Worm (Caenorhabditis elegans) whole organism, young adult: Measurements from ENCODE around the gene fmil-1.

Source experiments
- F39B2.1 ChIP-seq: fragments of 200-800 bp; sonication (Bioruptor generic); IDR thresholded peaks from 2 replicates; pipeline ENCODE4 v1.3.6; 2022; ENCODE audit warnings: missing genetic modification reagents, missing genetic modification characterization, missing compliant biosample characterization
- Y56A3A.18 ChIP-seq: fragments of 200-800 bp; sonication (Bioruptor generic); IDR thresholded peaks from 2 replicates; pipeline ENCODE4 v1.3.6; 2022; ENCODE audit warnings: missing genetic modification reagents, missing genetic modification characterization, missing compliant biosample characterization
- akir-1 ChIP-seq: fragments of 200-800 bp; sonication (Bioruptor generic); optimal IDR thresholded peaks from 2 replicates; lab custom pipeline; 2018; ENCODE audit warnings: mild to moderate bottlenecking, missing genetic modification characterization, moderate library complexity, missing compliant biosample characterization
- athp-1 ChIP-seq: sonication (generic microtip); optimal IDR thresholded peaks from 2 replicates; lab custom pipeline; 2017; ENCODE audit warnings: mild to moderate bottlenecking, missing genetic modification characterization, missing compliant biosample characterization
- ceh-27 ChIP-seq: fragments of 200-800 bp; sonication (Bioruptor generic); optimal IDR thresholded peaks from 2 replicates; lab custom pipeline; 2018; ENCODE audit warnings: mild to moderate bottlenecking, missing genetic modification characterization, moderate library complexity, missing compliant biosample characterization
- ceh-40 ChIP-seq: fragments of 200-800 bp; sonication (Bioruptor generic); IDR thresholded peaks from 2 replicates; pipeline ENCODE4 v1.3.6; 2022; ENCODE audit warnings: missing genetic modification characterization, missing compliant biosample characterization
- dox-1 ChIP-seq: fragments of 200-800 bp; sonication (Bioruptor generic); IDR thresholded peaks from 2 replicates; pipeline ENCODE4 v1.3.6; 2022; ENCODE audit warnings: missing genetic modification reagents, missing genetic modification characterization, missing compliant biosample characterization
- ets-4 ChIP-seq: fragments of 200-800 bp; sonication (Bioruptor generic); optimal IDR thresholded peaks from 2 replicates; lab custom pipeline; 2018; ENCODE audit warnings: mild to moderate bottlenecking, missing genetic modification characterization, missing compliant biosample characterization
- tlf-1 ChIP-seq: fragments of 200-800 bp; sonication (Bioruptor generic); optimal IDR thresholded peaks from 2 replicates; lab custom pipeline; 2018; ENCODE audit warnings: mild to moderate bottlenecking, missing genetic modification characterization, missing compliant biosample characterization
- zim-3 ChIP-seq: sonication (generic microtip); optimal IDR thresholded peaks from 2 replicates; lab custom pipeline; 2017; ENCODE audit warnings: mild to moderate bottlenecking, missing genetic modification characterization, moderate library complexity, missing compliant biosample characterization

The fmil-1 gene

ce11 chrIV:3610987-3611386 is 57.5 kb downstream of the fmil-1 start:
- TF ChIP-seq tlf-1 (GFP tag; lab: Kevin White, UChicago) = no peak
- TF ChIP-seq akir-1 = no peak
- TF ChIP-seq ceh-27 (GFP tag; lab: Kevin White, UChicago) = no peak
- TF ChIP-seq athp-1 (tag; lab: Kevin White, UChicago) = no peak
- TF ChIP-seq F39B2.1 (GFP tag; lab: Robert Waterston, UW) = no peak
- no peak for TF ChIP-seq zim-3
- TF ChIP-seq ceh-40 (GFP tag; lab: Robert Waterston, UW) = no peak
- no peak for TF ChIP-seq Y56A3A.18 (GFP tag; lab: Robert Waterston, UW)
- no peak for TF ChIP-seq ets-4 (GFP tag; lab: Kevin White, UChicago)
- TF ChIP-seq dox-1 (GFP tag; lab: Robert Waterston, UW) = no peak
